Worm (Caenorhabditis elegans): ENCODE measurements around the gene npp-19.

DNA sequence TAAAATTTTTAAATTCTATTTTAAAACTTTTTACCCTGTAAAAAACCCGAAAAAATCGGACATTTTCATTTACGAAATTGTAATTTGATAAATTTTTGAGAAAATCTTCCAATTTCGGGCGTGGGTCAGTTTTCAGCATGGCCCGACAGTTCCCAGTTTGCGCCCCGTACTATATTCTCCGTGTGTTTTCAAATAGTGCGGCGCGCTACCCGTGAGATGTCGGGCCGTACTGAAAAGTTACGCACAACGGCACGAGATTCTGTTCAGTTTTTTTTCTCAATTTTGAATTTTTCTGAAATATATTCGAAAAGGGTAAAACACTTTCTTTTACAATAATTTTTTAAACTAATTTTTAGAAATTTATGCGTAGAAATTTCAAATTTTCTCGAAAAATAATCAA lies 48.8 kb upstream of the npp-19 start:
- no peak for TF ChIP-seq Y79H2A.3 (GFP tag; conservative IDR thresholded peaks at IDR 0.05)
- TF ChIP-seq aptf-3 (GFP tag; IDR thresholded peaks at IDR 0.05), result no peak
- no peak for TF ChIP-seq ztf-6 (GFP tag; IDR thresholded peaks at IDR 0.05)
- TF ChIP-seq ama-1 (optimal IDR thresholded peaks at IDR 0.05), result no peak
- TF ChIP-seq ama-1 (GFP tag; optimal IDR thresholded peaks at IDR 0.05), result no peak
- TF ChIP-seq hsf-1 (GFP tag; IDR thresholded peaks at IDR 0.05), result no peak
- no peak for TF ChIP-seq hrde-1 (tag; optimal IDR thresholded peaks at IDR 0.05; ENCODE audit: borderline replicate concordance)
- TF ChIP-seq nfya-2 (GFP tag; IDR thresholded peaks at IDR 0.05), result no peak
- TF ChIP-seq pha-4 (tag; optimal IDR thresholded peaks at IDR 0.05), result no peak
- no peak for TF ChIP-seq athp-1 (tag; optimal IDR thresholded peaks at IDR 0.05)
- TF ChIP-seq Y95B8A.8 (GFP tag; IDR thresholded peaks at IDR 0.05), result no peak
- no peak for TF ChIP-seq unc-130 (GFP tag; optimal IDR thresholded peaks at IDR 0.05)
- TF ChIP-seq akir-1 (GFP tag; optimal IDR thresholded peaks at IDR 0.05), result no peak

Data from whole organism, young adult.